Fruit fly (Drosophila melanogaster) whole organism, larva: ENCODE results near the gene ed.

Source experiments
- noc ChIP-seq: fragments of 200-800 bp; sonication (Bioruptor generic); optimal IDR thresholded peaks from 3 replicates; lab custom pipeline; 2019; ENCODE audit warnings: missing biosample characterization, mild to moderate bottlenecking, missing genetic modification characterization, moderate library complexity

The ed gene

dm6 chr2L:4031203-4032096, at the start of gene ed:
TSS of gene ed (plus strand) at chr2L:4031377.
- TF ChIP-seq noc (tag; lab: Kevin White, UChicago), result no peak

dm6 chr2L:3991638-3992037, 39.5 kb upstream of the ed start, which contains the start of gene fred:
TSS of gene fred (minus strand) at chr2L:3991713.
- TF ChIP-seq noc (tag; lab: Kevin White, UChicago), result no peak

DNA sequence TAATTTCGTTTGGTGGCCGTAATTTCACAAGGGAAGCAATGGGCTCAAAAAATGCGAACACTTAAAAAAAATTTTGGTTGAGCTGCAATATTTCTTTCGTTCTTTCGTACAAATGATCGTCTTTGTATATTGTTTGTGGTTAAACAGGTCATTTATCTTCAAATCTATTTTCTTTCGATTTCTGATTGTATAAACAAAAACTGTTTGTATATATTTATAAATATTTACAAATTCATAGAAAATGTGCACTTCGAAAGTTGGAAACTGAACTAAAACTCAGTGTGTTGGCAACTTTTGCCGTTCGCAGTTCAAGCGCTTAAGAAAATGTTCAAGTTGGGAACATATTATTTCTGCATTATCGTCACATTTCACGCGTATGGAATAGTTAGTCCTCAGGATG, 31.5 kb upstream of the ed start, which contains the start of gene CG43797:
Gene CG43797, plus strand, starts transcription at position 301 of the 400 bp plus-strand sequence.
- no peak for TF ChIP-seq noc (tag; lab: Kevin White, UChicago)

DNA sequence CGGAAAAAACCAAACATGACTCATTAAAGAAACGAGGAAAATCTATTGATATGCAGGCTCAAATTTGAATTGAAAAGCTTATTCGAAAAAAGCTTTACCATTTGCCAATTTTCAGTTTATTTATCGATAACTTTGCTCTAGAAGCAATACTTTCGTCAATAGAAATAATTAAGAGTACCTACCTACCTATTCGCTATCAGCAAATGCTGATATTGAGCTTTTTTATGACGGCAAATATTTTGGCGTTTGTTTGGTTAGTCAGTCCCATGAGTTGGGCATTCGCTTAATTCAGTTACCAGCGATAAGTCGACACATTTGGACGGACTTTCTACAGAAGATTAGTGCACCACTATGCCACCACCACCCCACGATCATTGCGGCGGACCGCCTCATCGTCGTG, 27.4 kb upstream of the ed start, which contains the start of gene CG34176:
Gene CG34176, plus strand, starts transcription at position 301 of the 400 bp plus-strand sequence.
- no peak for TF ChIP-seq noc (tag; lab: Kevin White, UChicago)

DNA sequence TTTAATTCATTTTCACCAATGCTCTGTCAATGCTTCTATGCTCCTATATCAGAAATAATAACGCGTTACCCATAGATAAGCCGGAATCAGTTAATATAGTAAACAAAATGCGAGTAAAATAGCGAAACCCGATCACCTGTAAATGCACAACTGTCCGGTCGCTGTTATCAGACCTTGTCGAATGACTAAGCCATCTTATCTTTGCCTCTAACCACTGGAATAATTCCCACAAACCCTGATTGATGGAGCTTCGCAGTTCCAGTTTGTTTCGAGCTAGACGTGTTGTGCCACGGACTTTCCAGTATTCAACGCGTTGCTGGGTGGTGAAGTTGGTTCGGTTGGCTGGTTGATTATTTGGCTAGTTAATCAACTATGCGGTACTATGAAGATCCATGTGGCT, 26.5 kb upstream of the ed start, which contains the start of gene CG15422:
Gene CG15422, plus strand, starts transcription at position 301 of the 400 bp plus-strand sequence.
- TF ChIP-seq noc (tag; lab: Kevin White, UChicago), result no peak

DNA sequence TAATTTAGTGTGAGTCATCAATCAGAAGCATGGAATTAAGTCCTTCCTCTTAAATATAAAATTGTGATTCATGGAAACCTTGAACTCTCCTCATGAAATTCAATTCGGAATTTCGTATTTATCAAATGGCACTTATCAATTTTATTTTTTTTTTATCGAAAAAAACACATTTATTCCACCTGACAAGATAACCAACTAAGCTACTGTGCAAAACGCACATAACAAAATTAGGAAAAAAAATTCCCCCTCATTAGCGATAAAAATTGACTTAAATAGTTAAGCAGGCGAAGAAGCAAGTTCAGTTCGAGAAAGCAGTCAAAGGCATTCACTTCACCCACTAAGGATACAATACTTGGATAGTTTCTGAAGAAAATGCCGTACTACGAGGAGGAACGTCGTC, 25.4 kb upstream of the ed start, which contains the start of gene CG15423:
Gene CG15423, plus strand, starts transcription at position 301 of the 400 bp plus-strand sequence.
- no peak for TF ChIP-seq noc (tag; lab: Kevin White, UChicago)

- no peak for TF ChIP-seq noc (tag; lab: Kevin White, UChicago)
Observed at dm6 chr2L:4007390-4007789, 23.8 kb upstream of the ed start, which contains the start of gene CG43773. TSS of gene CG43773 (plus strand) at chr2L:4007690.

DNA sequence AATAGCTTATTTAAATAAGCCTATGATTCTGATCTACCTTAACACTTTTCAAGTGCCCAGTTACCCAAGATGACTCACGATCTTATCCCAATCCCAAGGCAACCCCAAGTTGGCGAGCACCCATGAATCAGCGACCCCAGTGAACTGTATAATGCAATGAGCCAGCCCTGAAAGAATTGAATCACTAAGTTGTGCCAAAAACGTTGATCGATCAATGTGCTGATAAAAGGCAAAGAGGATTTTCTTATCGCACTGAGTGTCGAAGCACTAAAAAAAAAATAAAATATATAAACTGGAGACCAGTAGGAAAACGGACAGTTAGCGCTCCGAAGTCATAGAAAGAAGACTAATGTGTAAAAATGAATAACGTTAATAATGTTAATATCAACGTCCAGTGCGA, 22.8 kb upstream of the ed start, which contains the start of gene CG43774:
Gene CG43774, plus strand, starts transcription at position 301 of the 400 bp plus-strand sequence.
- TF ChIP-seq noc (tag; lab: Kevin White, UChicago), result no peak

- no peak for TF ChIP-seq noc (tag; lab: Kevin White, UChicago)
Observed at dm6 chr2L:4012089-4012488, 19.1 kb upstream of the ed start.

DNA sequence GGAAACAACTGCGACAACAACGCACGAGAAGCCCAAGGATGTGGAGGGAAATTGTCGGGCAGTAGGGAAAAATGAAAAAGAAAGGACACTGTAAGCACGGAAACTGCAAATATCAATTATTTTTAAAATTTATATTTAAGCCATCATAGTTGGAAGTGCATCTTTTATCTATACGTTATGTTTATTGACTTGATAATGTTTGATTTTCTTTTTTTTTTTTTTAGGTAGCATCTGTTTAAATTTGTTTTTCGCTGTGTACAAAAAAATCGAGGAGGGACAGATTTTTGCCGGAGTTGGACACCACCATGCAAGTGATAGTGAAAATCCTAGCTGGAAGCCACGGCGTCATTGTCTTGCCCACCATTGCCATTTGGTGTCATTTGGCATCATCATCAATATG, 12.0 kb upstream of the ed start:
- no peak for TF ChIP-seq noc (tag; lab: Kevin White, UChicago)

dm6 chr2L:4019765-4020164, 11.4 kb upstream of the ed start:
- TF ChIP-seq noc (tag; lab: Kevin White, UChicago), result no peak

DNA sequence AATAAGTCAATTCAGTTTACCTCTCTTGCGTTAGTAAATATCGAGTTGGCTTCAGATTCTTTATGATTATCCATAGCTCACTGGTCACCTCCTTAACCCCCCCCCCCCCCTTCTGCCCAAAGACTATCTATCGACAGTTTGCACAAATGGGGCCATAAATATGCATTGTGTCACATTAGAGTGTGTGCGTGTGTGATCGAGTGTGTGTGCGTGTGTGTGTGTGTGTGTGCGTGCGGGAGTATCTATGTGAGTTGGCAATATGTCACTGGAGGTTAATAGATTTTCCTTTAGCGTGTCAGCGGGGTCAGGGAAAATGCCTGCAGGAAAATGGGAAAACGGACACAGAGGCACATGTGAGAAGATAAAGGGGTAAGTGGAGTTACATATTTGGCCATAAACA, 11.0 kb upstream of the ed start:
- TF ChIP-seq noc (tag; lab: Kevin White, UChicago), result no peak

- TF ChIP-seq noc (tag; lab: Kevin White, UChicago), result no peak
Observed at dm6 chr2L:4021608-4022342, 9.4 kb upstream of the ed start.

DNA sequence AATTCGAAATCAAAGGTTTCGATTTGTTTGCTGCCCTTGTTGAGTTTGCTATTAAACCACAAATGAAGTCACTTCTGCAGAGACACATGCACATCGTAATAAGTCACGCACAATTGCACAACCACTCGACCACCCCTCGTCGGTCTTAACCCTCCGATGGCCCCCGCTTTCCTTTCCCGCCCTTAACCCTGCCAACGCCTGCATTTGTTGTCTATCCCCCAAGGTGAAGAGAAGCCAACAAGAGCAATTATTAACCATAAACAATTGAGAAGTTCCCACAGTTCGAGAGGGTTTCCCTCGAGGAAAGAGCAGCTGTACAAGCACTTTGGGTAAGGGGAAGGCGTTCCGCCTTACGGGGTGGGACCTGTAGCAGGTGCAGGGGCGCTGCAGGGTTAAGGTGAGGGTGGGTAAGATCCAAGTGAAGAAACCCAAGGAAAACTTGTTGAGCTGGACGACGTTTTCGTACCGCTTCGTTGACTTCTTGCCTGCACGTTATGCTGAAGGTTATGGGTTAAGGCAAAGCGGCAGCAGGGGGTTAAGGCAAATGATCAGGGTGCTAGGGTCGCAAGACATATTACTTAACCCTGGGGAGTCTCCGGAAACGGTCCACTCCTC, 7.8 kb upstream of the ed start:
- no peak for TF ChIP-seq noc (tag; lab: Kevin White, UChicago)

dm6 chr2L:4025077-4025476, 6.1 kb upstream of the ed start:
- no peak for TF ChIP-seq noc (tag; lab: Kevin White, UChicago)
